Fruit fly (Drosophila melanogaster): Measurements from ENCODE around the gene CG6333.
A peak's percentile ranks its signal among the peaks of the same experiment; 100 is the strongest.

CG6333 gene

dm6 chr3L:17486794-17487726, 1.0 kb upstream of the CG6333 start, which contains the start of gene Oatp74D (continued):
- TF ChIP-seq wek (GFP tag; optimal IDR thresholded peaks at IDR 0.05) (peak; percentile 76), CG8388 (GFP tag; optimal IDR thresholded peaks at IDR 0.05) (peak; percentile 27), CG13287 (GFP tag; IDR thresholded peaks at IDR 0.05; ENCODE audit: partially characterized antibody) (peak; percentile 68; the same call in 1 of the 2 replicates), Opbp (GFP tag; IDR thresholded peaks at IDR 0.05; ENCODE audit: partially characterized antibody) (0 out of 3 replicates have a peak, but pooled peaks have one; percentile 5), CG7987 (GFP tag; optimal IDR thresholded peaks at IDR 0.05) (peak; percentile 71), CG30431 (GFP tag; optimal IDR thresholded peaks at IDR 0.05) (no peak), CG30020 (tag; optimal IDR thresholded peaks at IDR 0.05) (no peak), Drgx (GFP tag; IDR thresholded peaks at IDR 0.05) (peak; percentile 69), CG8290 (GFP tag; optimal IDR thresholded peaks at IDR 0.05) (no peak), CG8290 (tag; optimal IDR thresholded peaks at IDR 0.05) (peak; percentile 20 to 72), Spps (tag; optimal IDR thresholded peaks at IDR 0.05) (peak; percentile 25), CG6654 (GFP tag; optimal IDR thresholded peaks at IDR 0.05) (no peak), yki (optimal IDR thresholded peaks at IDR 0.05) (peak; percentile 64), odd (GFP tag; optimal IDR thresholded peaks at IDR 0.05) (peak; percentile 61), CG9797 (GFP tag; optimal IDR thresholded peaks at IDR 0.05) (peak; percentile 16), CG17359 (tag; optimal IDR thresholded peaks at IDR 0.05) (peak; percentile 65), MBD-R2 (GFP tag; IDR thresholded peaks at IDR 0.05) (peak; percentile 39; the same call in 1 of the 2 replicates), Sox102F (GFP tag; optimal IDR thresholded peaks at IDR 0.05) (peak; percentile 18), CG34376 (GFP tag; optimal IDR thresholded peaks at IDR 0.05) (peak; percentile 83), HmgZ (tag; optimal IDR thresholded peaks at IDR 0.05) (peak; percentile 69), CG6791 (GFP tag; IDR thresholded peaks at IDR 0.05; ENCODE audit: partially characterized antibody) (peak; percentile 32; the same call in 1 of the 3 replicates), CG17829 (tag; optimal IDR thresholded peaks at IDR 0.05) (no peak), BtbVII (GFP tag; optimal IDR thresholded peaks at IDR 0.05) (peak; percentile 51), BEAF-32 (GFP tag; optimal IDR thresholded peaks at IDR 0.05) (no peak), kni (GFP tag; optimal IDR thresholded peaks at IDR 0.05) (peak; percentile 98), PHDP (tag; optimal IDR thresholded peaks at IDR 0.05) (peak; percentile 8), z (GFP tag; IDR thresholded peaks at IDR 0.05) (peak; percentile 78), CG3838 (GFP tag; optimal IDR thresholded peaks at IDR 0.05) (peak; percentile 41), rib (GFP tag; IDR thresholded peaks at IDR 0.05) (peak; percentile 95), CG31365 (tag; optimal IDR thresholded peaks at IDR 0.05) (peak; percentile 58), CG10979 (tag; optimal IDR thresholded peaks at IDR 0.05) (no peak), Trl (optimal IDR thresholded peaks at IDR 0.05) (peak; percentile 98 to 99), Trl (GFP tag; optimal IDR thresholded peaks at IDR 0.05) (peak; percentile 48), Nf-YB (GFP tag; optimal IDR thresholded peaks at IDR 0.05) (peak; percentile 0), D19A (tag; optimal IDR thresholded peaks at IDR 0.05) (peak; percentile 4), Antp (GFP tag; optimal IDR thresholded peaks at IDR 0.05) (peak; percentile 28), otp (GFP tag; IDR thresholded peaks at IDR 0.05) (peak; percentile 62; the same call in 1 of the 3 replicates), Nf-YC (tag; optimal IDR thresholded peaks at IDR 0.05) (peak; percentile 68), CG3065 (GFP tag; optimal IDR thresholded peaks at IDR 0.05) (no peak), NFAT (GFP tag; IDR thresholded peaks at IDR 0.05) (0 out of 2 replicates have a peak, but pooled peaks have one; percentile 2), ash1 (GFP tag; optimal IDR thresholded peaks at IDR 0.05) (no peak), gce (GFP tag; IDR thresholded peaks at IDR 0.05) (0 out of 3 replicates have a peak, but pooled peaks have one; percentile 44), Dp (GFP tag; optimal IDR thresholded peaks at IDR 0.05) (no peak), lilli (GFP tag; optimal IDR thresholded peaks at IDR 0.05) (peak; percentile 67), insv (GFP tag; optimal IDR thresholded peaks at IDR 0.05) (peak in 1 of 2 experiments; percentile 61), lbe (GFP tag; optimal IDR thresholded peaks at IDR 0.05) (peak; percentile 48), slbo (GFP tag; IDR thresholded peaks at IDR 0.05) (peak; percentile 69), CHES-1-like (GFP tag; optimal IDR thresholded peaks at IDR 0.05) (peak; percentile 33)

All from whole organism, embryonic.